Fruit fly (Drosophila melanogaster) whole organism, embryonic: ENCODE data around the gene alpha-Est9.

ENCODE experiments used
- Antp ChIP-seq: fragments of 200-800 bp; sonication (Bioruptor generic); optimal IDR thresholded peaks from 3 replicates; lab custom pipeline; 2016; ENCODE audit warnings: missing biosample characterization, missing genetic modification characterization
- CG3995 ChIP-seq: fragments of 200-800 bp; sonication (Bioruptor generic); optimal IDR thresholded peaks from 3 replicates; lab custom pipeline; 2016; ENCODE audit warnings: missing biosample characterization, missing genetic modification characterization
- Mad ChIP-seq: fragments of 200-800 bp; sonication (Bioruptor generic); optimal IDR thresholded peaks from 2 replicates; lab custom pipeline; 2016; ENCODE audit warnings: missing biosample characterization, missing genetic modification characterization
- ac ChIP-seq: fragments of 200-800 bp; sonication (Bioruptor generic); optimal IDR thresholded peaks from 3 replicates; lab custom pipeline; 2017; ENCODE audit warnings: missing biosample characterization, mild to moderate bottlenecking, missing genetic modification characterization
- amos ChIP-seq: fragments of 200-800 bp; sonication (Bioruptor generic); IDR thresholded peaks from 2 replicates; pipeline ENCODE4 v1.3.6; 2022; ENCODE audit warnings: missing biosample characterization, missing genetic modification characterization; ENCODE audit not compliant: partially characterized antibody
- cg ChIP-seq: fragments of 200-800 bp; sonication (Bioruptor generic); optimal IDR thresholded peaks from 3 replicates; lab custom pipeline; 2019; ENCODE audit warnings: missing biosample characterization, mild to moderate bottlenecking, missing genetic modification characterization, moderate library complexity

DNA sequence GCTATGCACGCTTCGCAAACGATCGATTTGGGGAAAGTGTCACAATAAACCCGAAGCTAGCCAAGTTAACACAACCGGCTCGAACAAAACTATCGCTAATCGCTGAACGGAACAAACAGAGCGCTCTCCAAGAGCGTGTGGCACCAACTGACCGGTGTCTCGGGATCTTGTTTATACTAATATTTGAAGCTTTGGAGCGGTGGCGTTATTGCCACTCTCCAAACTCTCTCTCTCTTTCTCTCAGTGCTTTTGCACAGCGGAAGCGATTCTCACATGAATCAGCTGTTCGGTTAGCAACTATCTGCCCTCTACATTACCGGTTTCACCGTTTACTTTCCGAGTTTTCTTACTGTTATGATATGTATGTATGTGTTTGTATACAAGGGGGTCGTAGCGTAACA, 13.4 kb downstream of the alpha-Est9 start:
- no peak; the same call in 1 of the 2 replicates for TF ChIP-seq amos
- no peak for TF ChIP-seq Mad (GFP tag; lab: Kevin White, UChicago)
- no peak for TF ChIP-seq ac
- TF ChIP-seq cg: peak; percentile 41
- TF ChIP-seq CG3995 (GFP tag; lab: Kevin White, UChicago): no peak
- no peak for TF ChIP-seq Antp (GFP tag; lab: Kevin White, UChicago)
